Fruit fly (Drosophila melanogaster): ENCODE results near the gene nes.
A peak's percentile ranks its signal among the peaks of the same experiment; 100 is the strongest.

nes gene

DNA sequence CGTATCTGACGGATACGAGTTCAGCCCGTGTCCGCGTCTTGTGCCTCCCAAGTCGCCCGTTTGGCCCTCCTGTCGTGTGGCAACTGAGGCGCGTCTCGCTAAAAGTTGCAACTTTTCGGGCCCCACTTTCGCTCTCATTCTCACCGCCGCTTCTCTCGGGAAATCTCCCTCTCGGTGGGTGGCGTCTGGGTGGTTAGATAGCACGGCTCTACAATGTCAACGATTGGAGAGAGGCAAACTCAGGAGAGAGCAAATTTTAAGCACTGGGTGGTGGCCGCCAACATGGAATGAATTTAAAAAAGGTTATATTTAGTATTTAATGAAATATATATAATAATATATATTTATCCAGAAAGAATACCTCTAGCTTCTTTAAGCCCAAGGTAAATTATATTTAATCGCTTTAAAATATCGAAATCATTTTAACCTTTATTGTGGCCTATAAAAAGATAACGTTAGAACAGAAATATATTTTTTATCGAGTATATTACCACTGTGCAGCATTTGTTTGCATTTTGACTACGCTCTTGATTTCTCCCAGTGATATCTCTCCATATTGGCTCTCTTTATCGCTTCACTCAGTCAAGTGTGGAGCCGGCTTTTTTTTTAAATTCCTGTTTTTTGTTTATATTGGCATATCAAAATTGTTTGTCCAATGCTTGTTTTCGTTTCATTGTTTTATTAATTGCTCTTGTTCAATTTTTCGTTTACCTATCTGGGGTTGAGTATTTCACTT, 32.1 kb upstream of the nes start, which contains the start of gene Gbs-76A (continued):
- TF ChIP-seq Lim3 (GFP tag; IDR thresholded peaks at IDR 0.05) (no peak), amos (GFP tag; IDR thresholded peaks at IDR 0.05; ENCODE audit: partially characterized antibody) (no peak), ab (GFP tag; optimal IDR thresholded peaks at IDR 0.05) (no peak), CG6683 (GFP tag; optimal IDR thresholded peaks at IDR 0.05) (peak; percentile 79), Side (GFP tag; optimal IDR thresholded peaks at IDR 0.05) (no peak), CG14050 (GFP tag; IDR thresholded peaks at IDR 0.05) (peak; percentile 69), Mad (GFP tag; optimal IDR thresholded peaks at IDR 0.05) (no peak), CG5953 (GFP tag; IDR thresholded peaks at IDR 0.05) (peak; percentile 33; the same call in 1 of the 2 replicates), ems (GFP tag; optimal IDR thresholded peaks at IDR 0.05) (no peak), tll (GFP tag; optimal IDR thresholded peaks at IDR 0.05) (no peak), Dref (GFP tag; IDR thresholded peaks at IDR 0.05) (no peak), jigr1 (GFP tag; IDR thresholded peaks at IDR 0.05) (no peak; the same call in 2 of the 3 replicates), dm (GFP tag; optimal IDR thresholded peaks at IDR 0.05) (no peak), sqz (GFP tag; optimal IDR thresholded peaks at IDR 0.05) (peak; percentile 58), Hsf (GFP tag; optimal IDR thresholded peaks at IDR 0.05) (peak; percentile 21), CG16779 (GFP tag; IDR thresholded peaks at IDR 0.05) (no peak), CG7271 (tag; optimal IDR thresholded peaks at IDR 0.05) (peak; percentile 14), CG31388 (GFP tag; optimal IDR thresholded peaks at IDR 0.05) (no peak), gro (GFP tag; optimal IDR thresholded peaks at IDR 0.05) (no peak), cg (GFP tag; optimal IDR thresholded peaks at IDR 0.05) (no peak), Bgb (GFP tag; IDR thresholded peaks at IDR 0.05; ENCODE audit: partially characterized antibody) (no peak), CG13296 (GFP tag; optimal IDR thresholded peaks at IDR 0.05) (peak; percentile 95), CG4282 (GFP tag; optimal IDR thresholded peaks at IDR 0.05) (no peak), CG12071 (GFP tag; optimal IDR thresholded peaks at IDR 0.05) (no peak), dimm (GFP tag; IDR thresholded peaks at IDR 0.05) (no peak), HLH4C (GFP tag; IDR thresholded peaks at IDR 0.05; ENCODE audit: partially characterized antibody) (peak; percentile 41; the same call in 1 of the 3 replicates), grn (GFP tag; optimal IDR thresholded peaks at IDR 0.05) (no peak), CG8281 (tag; optimal IDR thresholded peaks at IDR 0.05) (peak; percentile 73), Nf-YC (tag; optimal IDR thresholded peaks at IDR 0.05) (peak; percentile 81), NC2α (GFP tag; optimal IDR thresholded peaks at IDR 0.05) (no peak), TFAM (GFP tag; optimal IDR thresholded peaks at IDR 0.05) (peak; percentile 11), CG4820 (GFP tag; optimal IDR thresholded peaks at IDR 0.05) (peak; percentile 36), CG7745 (tag; optimal IDR thresholded peaks at IDR 0.05) (no peak), Trl (optimal IDR thresholded peaks at IDR 0.05) (peak; percentile 72 to 90), Trl (GFP tag; optimal IDR thresholded peaks at IDR 0.05) (no peak), Chrac-16 (GFP tag; optimal IDR thresholded peaks at IDR 0.05) (peak; percentile 38), CG30020 (tag; optimal IDR thresholded peaks at IDR 0.05) (peak; percentile 49), org-1 (GFP tag; optimal IDR thresholded peaks at IDR 0.05) (peak; percentile 60), Drgx (GFP tag; IDR thresholded peaks at IDR 0.05) (peak; percentile 91), Sry-β (GFP tag; optimal IDR thresholded peaks at IDR 0.05) (no peak), Deaf1 (tag; optimal IDR thresholded peaks at IDR 0.05) (peak; percentile 58), CG17361 (GFP tag; IDR thresholded peaks at IDR 0.05) (peak; percentile 88), CG8944 (GFP tag; optimal IDR thresholded peaks at IDR 0.05) (no peak), fd102C (GFP tag; optimal IDR thresholded peaks at IDR 0.05) (no peak), Eip74EF (GFP tag; optimal IDR thresholded peaks at IDR 0.05) (peak in 1 of 2 experiments; percentile 79), inv (GFP tag; IDR thresholded peaks at IDR 0.05; ENCODE audit: partially characterized antibody) (peak; percentile 59), sisA (GFP tag; IDR thresholded peaks at IDR 0.05) (peak; percentile 64), CG12942 (GFP tag; optimal IDR thresholded peaks at IDR 0.05) (no peak), Kr (GFP tag; optimal IDR thresholded peaks at IDR 0.05) (no peak), CG10431 (GFP tag; optimal IDR thresholded peaks at IDR 0.05) (peak; percentile 78)

Measured in whole organism, embryonic.